Worm (Caenorhabditis elegans) whole organism, L4 larva: ENCODE data around the gene C05D12.2.
A peak's percentile ranks its signal among the peaks of the same experiment; 100 is the strongest.

ENCODE experiments used
- ZK546.5 ChIP-seq, 2 experiments: sonication (generic microtip); optimal IDR thresholded peaks; 2 replicates each; lab custom pipeline; 2017; ENCODE audit warnings: missing biosample characterization in 2 of 2, missing genetic modification characterization in 2 of 2
- aha-1 ChIP-seq: fragments of 150-350 bp; peaks from one replicate; lab custom pipeline; 2014; ENCODE audit warnings: missing biosample characterization, missing genetic modification characterization
- daf-12 ChIP-seq: fragments of 150-350 bp; optimal IDR thresholded peaks from 2 replicates; lab custom pipeline; 2014; ENCODE audit warnings: missing biosample characterization, missing genetic modification reagents, missing genetic modification characterization
- dmd-6 ChIP-seq: fragments of 200-800 bp; sonication (Bioruptor generic); IDR thresholded peaks from 2 replicates; pipeline ENCODE4 v1.3.6; 2022; ENCODE audit warnings: missing genetic modification reagents, missing genetic modification characterization, missing compliant biosample characterization
- duxl-1 ChIP-seq: sonication (generic microtip); optimal IDR thresholded peaks from 2 replicates; lab custom pipeline; 2016; ENCODE audit warnings: mild to moderate bottlenecking, missing genetic modification characterization, moderate library complexity, missing compliant biosample characterization; ENCODE audit not compliant: poor library complexity
- fkh-10 ChIP-seq: fragments of 150-350 bp; optimal IDR thresholded peaks from 2 replicates; lab custom pipeline; 2014; ENCODE audit warnings: missing biosample characterization, missing genetic modification reagents, missing genetic modification characterization
- lin-38 ChIP-seq: fragments of 200-800 bp; sonication (Bioruptor generic); IDR thresholded peaks from 2 replicates; pipeline ENCODE4 v1.3.6; 2022; ENCODE audit warnings: missing genetic modification reagents, missing genetic modification characterization, missing compliant biosample characterization
- madf-9 ChIP-seq: fragments of 200-800 bp; sonication (Bioruptor generic); conservative IDR thresholded peaks from 2 replicates; pipeline ENCODE4 v1.3.6; 2022; ENCODE audit warnings: missing genetic modification reagents, missing genetic modification characterization, missing compliant biosample characterization
- nhr-10 ChIP-seq: fragments of 150-350 bp; optimal IDR thresholded peaks from 2 replicates; lab custom pipeline; 2014; ENCODE audit warnings: missing biosample characterization, missing genetic modification characterization
- nhr-11 ChIP-seq: fragments of 150-350 bp; optimal IDR thresholded peaks from 2 replicates; lab custom pipeline; 2014; ENCODE audit warnings: missing biosample characterization, missing genetic modification characterization
- nhr-41 ChIP-seq: fragments of 200-800 bp; sonication (Bioruptor generic); IDR thresholded peaks from 2 replicates; pipeline ENCODE4 v1.3.6; 2022; ENCODE audit warnings: missing genetic modification reagents, missing genetic modification characterization, missing compliant biosample characterization
- nhr-77 ChIP-seq: fragments of 150-350 bp; optimal IDR thresholded peaks from 2 replicates; lab custom pipeline; 2014; ENCODE audit warnings: missing biosample characterization, missing genetic modification characterization
- snpc-4 ChIP-seq: fragments of 150-350 bp; optimal IDR thresholded peaks from 2 replicates; lab custom pipeline; 2014; ENCODE audit warnings: missing biosample characterization, missing genetic modification characterization
- unc-39 ChIP-seq: sonication (generic microtip); optimal IDR thresholded peaks from 2 replicates; lab custom pipeline; 2017; ENCODE audit warnings: missing biosample characterization, missing genetic modification characterization

DNA sequence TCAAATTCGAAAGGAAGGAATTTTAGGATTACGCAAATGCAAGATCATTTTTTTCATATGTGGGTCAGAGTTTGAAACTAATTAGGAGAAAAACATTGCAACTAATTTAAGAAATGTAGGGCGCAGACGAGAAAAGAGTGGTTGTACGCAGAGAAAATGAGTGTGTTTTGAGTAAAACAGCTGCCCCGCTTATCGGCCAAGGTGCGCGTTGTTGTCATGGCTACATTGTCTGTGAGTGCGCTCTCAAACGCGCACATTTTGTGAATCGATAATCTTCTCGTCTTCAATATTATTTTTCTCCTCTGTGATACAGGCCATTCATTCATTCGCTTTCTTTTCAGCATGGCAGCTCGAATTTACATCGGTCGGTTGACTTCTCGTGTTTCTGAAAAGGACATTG, 35.5 kb downstream of the C05D12.2 start:
- TF ChIP-seq nhr-10 (tag; lab: Kevin White, UChicago) (no peak), duxl-1 (tag; lab: Kevin White, UChicago) (no peak), nhr-11 (no peak), nhr-77 (no peak), madf-9 (GFP tag; lab: Robert Waterston, UW) (no peak), lin-38 (no peak), nhr-41 (GFP tag; lab: Robert Waterston, UW) (no peak), aha-1 (tag; lab: Kevin White, UChicago) (no peak), unc-39 (tag; lab: Kevin White, UChicago) (no peak), fkh-10 (GFP tag; lab: Kevin White, UChicago) (no peak), snpc-4 (no peak), dmd-6 (GFP tag; lab: Robert Waterston, UW) (peak; percentile 13; the same call in 1 of the 2 replicates), ZK546.5 (tag; optimal IDR thresholded peaks at IDR 0.05; lab: Kevin White, UChicago) (no peak), daf-12 (no peak)
